Worm (Caenorhabditis elegans): ENCODE results near the gene W06A7.4.

- TF ChIP-seq ceh-16 (tag; optimal IDR thresholded peaks at IDR 0.05) (no peak), unc-55 (GFP tag; optimal IDR thresholded peaks at IDR 0.05) (peak; percentile 48), mab-5 (tag; optimal IDR thresholded peaks at IDR 0.05) (no peak), mdl-1 (tag; optimal IDR thresholded peaks at IDR 0.05) (no peak), gmeb-1 (tag; optimal IDR thresholded peaks at IDR 0.05) (peak; percentile 52), ztf-4 (tag; optimal IDR thresholded peaks at IDR 0.05) (no peak)
Observed at ce11 chrV:14876257-14876656, 52.0 kb downstream of the W06A7.4 start.
